Fruit fly (Drosophila melanogaster): ENCODE data around the gene CG11983.

The CG11983 gene

dm6 chr3R:9030006-9030749, 22.1 kb downstream of the CG11983 start (continued):
- TF ChIP-seq CG2199 (GFP tag; IDR thresholded peaks at IDR 0.05) (peak; percentile 64; the same call in 1 of the 3 replicates), Med (GFP tag) (peak; percentile 64), CG12769 (tag; optimal IDR thresholded peaks at IDR 0.05) (peak; percentile 56), TFAM (GFP tag; optimal IDR thresholded peaks at IDR 0.05) (no peak), pros (GFP tag; optimal IDR thresholded peaks at IDR 0.05) (peak; percentile 39), Kr (GFP tag; optimal IDR thresholded peaks at IDR 0.05) (peak; percentile 37)

- TF ChIP-seq exex (tag; optimal IDR thresholded peaks at IDR 0.05) (peak; percentile 19), wek (GFP tag; optimal IDR thresholded peaks at IDR 0.05) (no peak)
Measured at dm6 chr3R:9030750-9031128, 22.6 kb downstream of the CG11983 start.

- TF ChIP-seq CG4424 (GFP tag; optimal IDR thresholded peaks at IDR 0.05) (peak; percentile 85), CG32772 (GFP tag; IDR thresholded peaks at IDR 0.05) (peak; percentile 90), dm (GFP tag; optimal IDR thresholded peaks at IDR 0.05) (peak; percentile 58), chn (GFP tag; optimal IDR thresholded peaks at IDR 0.05) (peak; percentile 85), ro (GFP tag; IDR thresholded peaks at IDR 0.05) (peak; percentile 65), Hmr (GFP tag; optimal IDR thresholded peaks at IDR 0.05) (peak; percentile 87), NfI (GFP tag; optimal IDR thresholded peaks at IDR 0.05) (peak; percentile 91), Ada2b (GFP tag; IDR thresholded peaks at IDR 0.05) (peak; percentile 89), cwo (GFP tag; optimal IDR thresholded peaks at IDR 0.05) (peak; percentile 83), trem (tag; optimal IDR thresholded peaks at IDR 0.05) (peak; percentile 25), CG4820 (GFP tag; optimal IDR thresholded peaks at IDR 0.05) (peak; percentile 83), CG1832 (GFP tag; optimal IDR thresholded peaks at IDR 0.05) (no peak), CG12391 (tag; optimal IDR thresholded peaks at IDR 0.05) (peak; percentile 89), ash1 (GFP tag; optimal IDR thresholded peaks at IDR 0.05) (peak; percentile 53), CG13287 (GFP tag; IDR thresholded peaks at IDR 0.05; ENCODE audit: partially characterized antibody) (no peak), sna (GFP tag; IDR thresholded peaks at IDR 0.05; ENCODE audit: partially characterized antibody) (no peak), bigmax (GFP tag; optimal IDR thresholded peaks at IDR 0.05) (no peak), CG3065 (GFP tag; optimal IDR thresholded peaks at IDR 0.05) (peak; percentile 58), Bteb2 (GFP tag; optimal IDR thresholded peaks at IDR 0.05) (peak; percentile 79), dati (GFP tag; IDR thresholded peaks at IDR 0.05) (peak; percentile 83), CG8924 (tag; optimal IDR thresholded peaks at IDR 0.05) (peak; percentile 89), chif (GFP tag; optimal IDR thresholded peaks at IDR 0.05) (peak; percentile 76 to 85), Hr3 (GFP tag; optimal IDR thresholded peaks at IDR 0.05) (peak; percentile 82), CG1233 (GFP tag; optimal IDR thresholded peaks at IDR 0.05) (peak; percentile 75), CG6683 (GFP tag; optimal IDR thresholded peaks at IDR 0.05) (peak; percentile 73), ase (GFP tag; IDR thresholded peaks at IDR 0.05) (peak; percentile 89), tna (GFP tag; IDR thresholded peaks at IDR 0.05; ENCODE audit: partially characterized antibody) (no peak), CG15696 (tag; optimal IDR thresholded peaks at IDR 0.05) (no peak), CG11398 (GFP tag; optimal IDR thresholded peaks at IDR 0.05) (peak; percentile 71), CG3726 (GFP tag; IDR thresholded peaks at IDR 0.05) (peak; percentile 85; the same call in 2 of the 3 replicates), nerfin-1 (tag; optimal IDR thresholded peaks at IDR 0.05) (peak; percentile 64), mld (GFP tag; IDR thresholded peaks at IDR 0.05; ENCODE audit: partially characterized antibody) (no peak), CG10209 (GFP tag; optimal IDR thresholded peaks at IDR 0.05) (peak; percentile 85), CG16813 (GFP tag; IDR thresholded peaks at IDR 0.05; ENCODE audit: partially characterized antibody) (no peak), BEAF-32 (GFP tag; optimal IDR thresholded peaks at IDR 0.05) (no peak), slbo (GFP tag; IDR thresholded peaks at IDR 0.05) (peak; percentile 95)
Measured at dm6 chr3R:9031797-9032418, 23.8 kb downstream of the CG11983 start.

Data from whole organism, embryonic.